Worm (Caenorhabditis elegans): ENCODE results near the gene col-172.

The col-172 gene

ce11 chrX:6672519-6672918, at the start of gene col-172:
col-172 (plus strand) TSS chrX:6672819.
- no peak for TF ChIP-seq unc-62 (GFP tag; optimal IDR thresholded peaks at IDR 0.05)

- no peak for TF ChIP-seq unc-62 (GFP tag; optimal IDR thresholded peaks at IDR 0.05)
These were observed 47.3 kb upstream of the col-172 start for ce11 chrX:6625275-6625674.

- no peak for TF ChIP-seq unc-62 (GFP tag; optimal IDR thresholded peaks at IDR 0.05)
These were observed 42.0 kb upstream of the col-172 start for ce11 chrX:6630645-6631044.

ce11 chrX:6631437-6631836, 41.2 kb upstream of the col-172 start, which contains the start of gene aexr-2:
aexr-2 (minus strand) TSS chrX:6631537.
- TF ChIP-seq unc-62 (GFP tag; optimal IDR thresholded peaks at IDR 0.05) = no peak

ce11 chrX:6635173-6635572, 37.4 kb upstream of the col-172 start, which contains the start of gene aexr-1:
aexr-1 (minus strand) TSS chrX:6635273.
- TF ChIP-seq unc-62 (GFP tag; optimal IDR thresholded peaks at IDR 0.05) = no peak

ce11 chrX:6637933-6638332, 34.7 kb upstream of the col-172 start:
- no peak for TF ChIP-seq unc-62 (GFP tag; optimal IDR thresholded peaks at IDR 0.05)

ce11 chrX:6638985-6639573, 33.5 kb upstream of the col-172 start:
- TF ChIP-seq unc-62 (GFP tag; optimal IDR thresholded peaks at IDR 0.05) = no peak

- no peak for TF ChIP-seq unc-62 (GFP tag; optimal IDR thresholded peaks at IDR 0.05)
These were observed 31.9 kb upstream of the col-172 start, which contains the start of gene nhr-120 for ce11 chrX:6640570-6641199. nhr-120 (minus strand) TSS chrX:6640620.

- TF ChIP-seq unc-62 (GFP tag; optimal IDR thresholded peaks at IDR 0.05) = no peak
These were observed 31.1 kb upstream of the col-172 start for ce11 chrX:6641509-6641908.

- TF ChIP-seq unc-62 (GFP tag; optimal IDR thresholded peaks at IDR 0.05) = no peak
These were observed 29.8 kb upstream of the col-172 start for ce11 chrX:6642798-6643197.

- TF ChIP-seq unc-62 (GFP tag; optimal IDR thresholded peaks at IDR 0.05) = no peak
These were observed 27.5 kb upstream of the col-172 start, which contains the start of gene C56E10.3 for ce11 chrX:6644971-6645704. C56E10.3 (plus strand) TSS chrX:6645654.

- no peak for TF ChIP-seq unc-62 (GFP tag; optimal IDR thresholded peaks at IDR 0.05)
These were observed 26.1 kb upstream of the col-172 start for ce11 chrX:6646387-6647061.

ce11 chrX:6649573-6649972, 23.0 kb upstream of the col-172 start:
- no peak for TF ChIP-seq unc-62 (GFP tag; optimal IDR thresholded peaks at IDR 0.05)

ce11 chrX:6653173-6653572, 19.4 kb upstream of the col-172 start:
- TF ChIP-seq unc-62 (GFP tag; optimal IDR thresholded peaks at IDR 0.05) = no peak

ce11 chrX:6654139-6654538, 18.5 kb upstream of the col-172 start:
- no peak for TF ChIP-seq unc-62 (GFP tag; optimal IDR thresholded peaks at IDR 0.05)

- no peak for TF ChIP-seq unc-62 (GFP tag; optimal IDR thresholded peaks at IDR 0.05)
These were observed 17.5 kb upstream of the col-172 start, which contains the start of gene nhr-173 for ce11 chrX:6655163-6655562. nhr-173 (plus strand) TSS chrX:6655528.

Data from whole organism, dauer.